Fruit fly (Drosophila melanogaster) whole organism, embryonic: Measurements from ENCODE around the gene Pcyt1.

Source experiments
- Atf-2 ChIP-seq: fragments of 200-800 bp; sonication (Bioruptor generic); optimal IDR thresholded peaks from 2 replicates; lab custom pipeline; 2016; ENCODE audit warnings: missing biosample characterization, missing genetic modification characterization
- Blimp-1 ChIP-seq: fragments of 200-800 bp; sonication (Bioruptor generic); optimal IDR thresholded peaks from 3 replicates; lab custom pipeline; 2018; ENCODE audit warnings: missing biosample characterization, missing genetic modification characterization, mild to moderate bottlenecking, moderate library complexity, missing genetic modification reagents
- CG10274 ChIP-seq: fragments of 200-800 bp; sonication (Bioruptor generic); optimal IDR thresholded peaks from 3 replicates; lab custom pipeline; 2017; ENCODE audit warnings: missing biosample characterization, mild to moderate bottlenecking, missing genetic modification characterization
- CG10979 ChIP-seq: fragments of 200-800 bp; sonication (Bioruptor generic); optimal IDR thresholded peaks from 2 replicates; lab custom pipeline; 2018; ENCODE audit warnings: missing biosample characterization, mild to moderate bottlenecking, missing genetic modification characterization, moderate library complexity
- CG11560 ChIP-seq: fragments of 200-800 bp; sonication (Bioruptor generic); IDR thresholded peaks from 3 replicates; pipeline ENCODE4 v1.3.6; 2022; ENCODE audit warnings: missing biosample characterization, missing genetic modification characterization
- CG12104 ChIP-seq: fragments of 200-800 bp; sonication (Bioruptor generic); optimal IDR thresholded peaks from 3 replicates; lab custom pipeline; 2016; ENCODE audit warnings: missing biosample characterization, missing genetic modification characterization
- CG12219 ChIP-seq: fragments of 200-800 bp; sonication (Bioruptor generic); optimal IDR thresholded peaks from 3 replicates; lab custom pipeline; 2018; ENCODE audit warnings: missing biosample characterization, mild to moderate bottlenecking, missing genetic modification characterization
- CG13424 ChIP-seq: fragments of 200-800 bp; sonication (Bioruptor generic); optimal IDR thresholded peaks from 2 replicates; lab custom pipeline; 2019; ENCODE audit warnings: missing biosample characterization, mild to moderate bottlenecking, missing genetic modification characterization, moderate library complexity
- CG14710 ChIP-seq: fragments of 200-800 bp; sonication (Bioruptor generic); optimal IDR thresholded peaks from 3 replicates; lab custom pipeline; 2019; ENCODE audit warnings: missing biosample characterization, mild to moderate bottlenecking, missing genetic modification characterization, moderate library complexity
- CG1792 ChIP-seq: fragments of 200-800 bp; sonication (Bioruptor generic); optimal IDR thresholded peaks from 2 replicates; lab custom pipeline; 2016; ENCODE audit warnings: missing biosample characterization, missing genetic modification characterization
- CG18619 ChIP-seq: fragments of 200-800 bp; sonication (Bioruptor generic); optimal IDR thresholded peaks from 3 replicates; lab custom pipeline; 2017; ENCODE audit warnings: missing biosample characterization, mild to moderate bottlenecking, missing genetic modification characterization
- CG2678 ChIP-seq: fragments of 200-800 bp; sonication (Bioruptor generic); optimal IDR thresholded peaks from 3 replicates; lab custom pipeline; 2019; ENCODE audit warnings: missing biosample characterization, mild to moderate bottlenecking, missing genetic modification characterization, moderate library complexity
- CG31224 ChIP-seq: fragments of 200-800 bp; sonication (Bioruptor generic); IDR thresholded peaks from 2 replicates; pipeline ENCODE4 v1.3.6; 2022; ENCODE audit warnings: missing biosample characterization, missing genetic modification characterization
- CG31441 ChIP-seq: fragments of 200-800 bp; sonication (Bioruptor generic); IDR thresholded peaks from 2 replicates; pipeline ENCODE4 v1.3.6; 2022; ENCODE audit warnings: missing biosample characterization, missing genetic modification characterization
- CG33213 ChIP-seq: fragments of 200-800 bp; sonication (Bioruptor generic); optimal IDR thresholded peaks from 3 replicates; lab custom pipeline; 2016; ENCODE audit warnings: missing biosample characterization, missing genetic modification characterization
- CG33557 ChIP-seq: fragments of 200-800 bp; sonication (Bioruptor generic); optimal IDR thresholded peaks from 2 replicates; lab custom pipeline; 2019; ENCODE audit warnings: missing biosample characterization, mild to moderate bottlenecking, missing genetic modification characterization, moderate library complexity
- CG3726 ChIP-seq: fragments of 200-800 bp; sonication (Bioruptor generic); IDR thresholded peaks from 3 replicates; pipeline ENCODE4, ENCODE4 v1.3.6; 2022; ENCODE audit warnings: missing biosample characterization, missing genetic modification characterization
- CG6175 ChIP-seq: fragments of 200-800 bp; sonication (Bioruptor generic); IDR thresholded peaks from 3 replicates; pipeline ENCODE4 v1.3.6; 2022; ENCODE audit warnings: missing biosample characterization, missing genetic modification characterization
- CG7963 ChIP-seq: fragments of 200-800 bp; sonication (Bioruptor generic); IDR thresholded peaks from 3 replicates; pipeline ENCODE4 v1.3.6; 2022; ENCODE audit warnings: missing biosample characterization, missing genetic modification characterization; ENCODE audit not compliant: partially characterized antibody
- CG8478 ChIP-seq: fragments of >200 bp; optimal IDR thresholded peaks from 2 replicates; lab custom pipeline; 2018
- CG9876 ChIP-seq: fragments of 200-800 bp; sonication (Bioruptor generic); optimal IDR thresholded peaks from 2 replicates; lab custom pipeline; 2016; ENCODE audit warnings: missing biosample characterization, missing genetic modification characterization
- Fer3 ChIP-seq: fragments of 200-800 bp; sonication (Bioruptor generic); optimal IDR thresholded peaks from 2 replicates; lab custom pipeline; 2018; ENCODE audit warnings: missing biosample characterization, mild to moderate bottlenecking, missing genetic modification characterization, moderate library complexity
- GATAe ChIP-seq: fragments of 200-800 bp; sonication (Bioruptor generic); conservative IDR thresholded peaks from 2 replicates; pipeline ENCODE4 v1.3.6; 2022; ENCODE audit warnings: missing biosample characterization, missing genetic modification characterization
- Gsc ChIP-seq: fragments of 200-800 bp; sonication (Bioruptor generic); IDR thresholded peaks from 2 replicates; pipeline ENCODE4 v1.3.6; 2022; ENCODE audit warnings: missing biosample characterization, missing genetic modification characterization
- H15 ChIP-seq: fragments of 200-800 bp; sonication (Bioruptor generic); IDR thresholded peaks from 3 replicates; pipeline ENCODE4 v1.3.6; 2022; ENCODE audit warnings: missing biosample characterization, missing genetic modification characterization
- Hmr ChIP-seq: fragments of 200-800 bp; sonication (Bioruptor generic); optimal IDR thresholded peaks from 3 replicates; lab custom pipeline; 2017; ENCODE audit warnings: mild to moderate bottlenecking, missing biosample characterization, missing genetic modification reagents, missing genetic modification characterization
- Hmx ChIP-seq: fragments of 200-800 bp; sonication (Bioruptor generic); optimal IDR thresholded peaks from 2 replicates; lab custom pipeline; 2016; ENCODE audit warnings: missing biosample characterization, missing genetic modification characterization
- NC2β ChIP-seq: fragments of 200-800 bp; sonication (Bioruptor generic); optimal IDR thresholded peaks from 2 replicates; lab custom pipeline; 2016; ENCODE audit warnings: missing biosample characterization, missing genetic modification characterization
- Ptx1 ChIP-seq: fragments of 200-800 bp; sonication (Bioruptor generic); IDR thresholded peaks from 2 replicates; pipeline ENCODE4 v1.3.6; 2022; ENCODE audit warnings: missing biosample characterization, missing genetic modification characterization
- ash1 ChIP-seq: fragments of 200-800 bp; sonication (Bioruptor generic); optimal IDR thresholded peaks from 2 replicates; lab custom pipeline; 2018; ENCODE audit warnings: missing biosample characterization, mild to moderate bottlenecking, missing genetic modification characterization
- da ChIP-seq: fragments of 200-800 bp; sonication (Bioruptor generic); optimal IDR thresholded peaks from 2 replicates; lab custom pipeline; 2016; ENCODE audit warnings: missing biosample characterization, missing genetic modification characterization
- emc ChIP-seq: fragments of 200-800 bp; sonication (Bioruptor generic); optimal IDR thresholded peaks from 2 replicates; lab custom pipeline; 2016; ENCODE audit warnings: missing biosample characterization, missing genetic modification characterization
- ems ChIP-seq: fragments of 200-800 bp; sonication (Bioruptor generic); optimal IDR thresholded peaks from 3 replicates; lab custom pipeline; 2016; ENCODE audit warnings: missing biosample characterization, missing genetic modification characterization
- ewg ChIP-seq: fragments of 200-800 bp; sonication (Bioruptor generic); optimal IDR thresholded peaks from 3 replicates; lab custom pipeline; 2017; ENCODE audit warnings: mild to moderate bottlenecking, missing biosample characterization, missing genetic modification reagents, missing genetic modification characterization
- fd3F ChIP-seq: fragments of 200-800 bp; sonication (Bioruptor generic); optimal IDR thresholded peaks from 2 replicates; lab custom pipeline; 2018; ENCODE audit warnings: missing biosample characterization, mild to moderate bottlenecking, missing genetic modification characterization, moderate library complexity
- fru ChIP-seq: fragments of >200 bp; optimal IDR thresholded peaks from 2 replicates; lab custom pipeline; 2017
- gce ChIP-seq: fragments of 200-800 bp; sonication (Bioruptor generic); IDR thresholded peaks from 3 replicates; pipeline ENCODE4 v1.3.6; 2022; ENCODE audit warnings: missing biosample characterization, missing genetic modification characterization
- insv ChIP-seq, 2 experiments: fragments of 200-800 bp; sonication (Bioruptor generic); optimal IDR thresholded peaks; 3 replicates each; lab custom pipeline; 2016 to 2018; ENCODE audit warnings: missing biosample characterization in 2 of 2, missing genetic modification characterization in 2 of 2
- mld ChIP-seq: fragments of 200-800 bp; sonication (Bioruptor generic); IDR thresholded peaks from 3 replicates; pipeline ENCODE4 v1.3.6; 2022; ENCODE audit warnings: missing biosample characterization, missing genetic modification characterization; ENCODE audit not compliant: partially characterized antibody
- nerfin-2 ChIP-seq: fragments of 200-800 bp; sonication (Bioruptor generic); IDR thresholded peaks from 2 replicates; pipeline ENCODE4 v1.3.6; 2022; ENCODE audit warnings: missing biosample characterization, missing genetic modification characterization; ENCODE audit not compliant: partially characterized antibody
- pan ChIP-seq, 4 experiments: fragments of >200 bp in 3 of 4; fragments of 200-800 bp in 1 of 4; sonication (Bioruptor generic) in 1 of 4; optimal IDR thresholded peaks in 3 of 4; IDR thresholded peaks in 1 of 4; 2 replicates each; pipeline versions ENCODE4 v1.3.6 to Lab custom; 2017 to 2022; ENCODE audit warnings: missing biosample characterization in 2 of 4, missing genetic modification characterization in 2 of 4, mixed read lengths in 1 of 4
- psq ChIP-seq: fragments of 200-800 bp; sonication (Bioruptor generic); optimal IDR thresholded peaks from 2 replicates; lab custom pipeline; 2017; ENCODE audit warnings: missing biosample characterization, missing genetic modification characterization
- row ChIP-seq: fragments of 200-800 bp; sonication (Bioruptor generic); IDR thresholded peaks from 3 replicates; pipeline ENCODE4 v1.3.6; 2022; ENCODE audit warnings: missing biosample characterization, missing genetic modification characterization
- schlank ChIP-seq: fragments of 200-800 bp; sonication (Bioruptor generic); optimal IDR thresholded peaks from 2 replicates; lab custom pipeline; 2018; ENCODE audit warnings: missing biosample characterization, mild to moderate bottlenecking, missing genetic modification characterization
- scrt ChIP-seq: fragments of 200-800 bp; sonication (Bioruptor generic); optimal IDR thresholded peaks from 2 replicates; lab custom pipeline; 2018; ENCODE audit warnings: missing biosample characterization, mild to moderate bottlenecking, missing genetic modification characterization, moderate library complexity
- sens-2 ChIP-seq: fragments of 200-800 bp; sonication (Bioruptor generic); IDR thresholded peaks from 2 replicates; pipeline ENCODE4 v1.3.6; 2022; ENCODE audit warnings: missing biosample characterization, missing genetic modification characterization
- stwl ChIP-seq: fragments of 200-800 bp; sonication (Bioruptor generic); optimal IDR thresholded peaks from 3 replicates; lab custom pipeline; 2018; ENCODE audit warnings: missing biosample characterization, mild to moderate bottlenecking, missing genetic modification characterization, moderate library complexity
- z ChIP-seq: fragments of 200-800 bp; sonication (Bioruptor generic); IDR thresholded peaks from 3 replicates; pipeline ENCODE4 v1.3.6; 2022; ENCODE audit warnings: missing biosample characterization, missing genetic modification characterization
- zfh1 ChIP-seq: fragments of 200-800 bp; sonication (Bioruptor generic); IDR thresholded peaks from 3 replicates; pipeline ENCODE4 v1.3.6; 2022; ENCODE audit warnings: missing biosample characterization, missing genetic modification characterization
- zfh2 ChIP-seq: fragments of 200-800 bp; sonication (Bioruptor generic); optimal IDR thresholded peaks from 2 replicates; lab custom pipeline; 2016; ENCODE audit warnings: missing biosample characterization, missing genetic modification characterization

Pcyt1 gene

DNA sequence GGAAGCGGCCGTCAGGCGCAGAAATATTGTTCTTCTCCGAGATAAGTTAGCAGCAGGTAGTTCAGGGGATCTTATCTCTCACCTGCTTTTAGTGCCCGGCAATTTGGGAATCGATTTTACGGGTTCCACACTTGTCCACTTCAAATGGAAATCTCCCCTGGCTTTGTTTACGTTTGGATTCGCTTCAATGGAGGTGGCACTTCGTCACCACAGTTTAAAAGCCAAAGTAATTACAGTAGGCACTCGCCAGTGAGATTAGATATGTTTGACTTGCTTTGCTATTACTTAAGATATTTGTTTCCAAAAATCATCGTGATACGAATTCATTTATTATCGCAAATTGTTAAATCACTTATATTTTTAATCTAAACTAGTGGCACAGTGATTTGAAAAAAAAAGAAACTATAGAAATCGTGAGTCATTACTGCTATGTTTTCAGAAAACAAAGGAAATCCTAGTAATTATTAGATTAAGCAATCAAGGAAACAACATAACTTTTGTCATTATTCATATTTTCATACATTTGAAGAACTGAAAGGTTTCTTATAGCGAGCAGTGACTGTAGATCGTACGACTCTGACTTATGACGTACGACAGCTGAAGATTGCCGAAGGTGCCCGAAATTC, 2.6 kb downstream of the Pcyt1 start (continued):
- TF ChIP-seq row (GFP tag; lab: Robert Waterston, UW) (peak; percentile 78), scrt (GFP tag; lab: Kevin White, UChicago) (peak; percentile 50), CG9876 (no peak), CG1792 (no peak), CG31224 (GFP tag; lab: Robert Waterston, UW) (0 out of 2 replicates have a peak, but pooled peaks have one; percentile 35), emc (no peak), gce (no peak; the same call in 2 of the 3 replicates), Hmx (peak; percentile 54), CG14710 (tag; lab: Kevin White, UChicago) (peak; percentile 24), z (GFP tag; lab: Robert Waterston, UW) (no peak), nerfin-2 (GFP tag; lab: Robert Waterston, UW) (no peak), CG12104 (peak; percentile 57), CG33213 (no peak), CG6175 (GFP tag; lab: Robert Waterston, UW) (no peak), ewg (no peak), insv (GFP tag; optimal IDR thresholded peaks at IDR 0.05; lab: Kevin White, UChicago) (no peak), GATAe (GFP tag; lab: Robert Waterston, UW) (0 out of 2 replicates have a peak, but pooled peaks have one; percentile 36), CG11560 (tag; lab: Robert Waterston, UW) (no peak), zfh1 (no peak), mld (GFP tag; lab: Robert Waterston, UW) (no peak), fd3F (peak; percentile 48), H15 (no peak), CG13424 (tag; lab: Kevin White, UChicago) (peak; percentile 66), NC2β (GFP tag; lab: Kevin White, UChicago) (no peak), Atf-2 (GFP tag; lab: Kevin White, UChicago) (peak; percentile 24), CG3726 (no peak), Hmr (GFP tag; lab: Kevin White, UChicago) (peak; percentile 72), CG33557 (GFP tag; lab: Kevin White, UChicago) (no peak), CG7963 (GFP tag; lab: Robert Waterston, UW) (no peak), Blimp-1 (peak; percentile 27), CG18619 (GFP tag; lab: Kevin White, UChicago) (peak; percentile 63), pan (optimal IDR thresholded peaks at IDR 0.05; lab: Kevin White, UChicago) (no peak), pan (GFP tag; optimal IDR thresholded peaks at IDR 0.05 in 1 of 2, IDR thresholded peaks at IDR 0.05 in 1 of 2) (no peak), CG10274 (peak; percentile 38), CG10979 (tag; lab: Kevin White, UChicago) (peak; percentile 26), sens-2 (no peak), Fer3 (peak; percentile 65), da (GFP tag; lab: Kevin White, UChicago) (no peak), schlank (no peak), Ptx1 (peak; percentile 36; the same call in 1 of the 2 replicates), ash1 (GFP tag; lab: Kevin White, UChicago) (no peak), stwl (tag; lab: Kevin White, UChicago) (no peak), Gsc (no peak), CG31441 (peak; percentile 53), psq (no peak), ems (GFP tag; lab: Kevin White, UChicago) (no peak), CG8478 (lab: Kevin White, UChicago) (no peak), CG2678 (peak; percentile 84), zfh2 (peak; percentile 69), CG12219 (GFP tag; lab: Kevin White, UChicago) (no peak), fru (lab: Kevin White, UChicago) (no peak)
